Worm (Caenorhabditis elegans) whole organism, young adult: ENCODE results near the gene endu-2.
A peak's percentile ranks its signal among the peaks of the same experiment; 100 is the strongest.

ENCODE experiments used
- B0019.2 ChIP-seq: fragments of 200-800 bp; sonication (Bioruptor generic); conservative IDR thresholded peaks from 2 replicates; pipeline ENCODE4 v1.3.6; 2022; ENCODE audit warnings: missing genetic modification reagents, missing genetic modification characterization, missing compliant biosample characterization
- B0261.1 ChIP-seq: sonication (generic microtip); optimal IDR thresholded peaks from 2 replicates; lab custom pipeline; 2016; ENCODE audit warnings: mild to moderate bottlenecking, missing genetic modification characterization, moderate library complexity, missing compliant biosample characterization
- C17E4.6 ChIP-seq: fragments of 200-800 bp; sonication (Bioruptor generic); IDR thresholded peaks from 2 replicates; pipeline ENCODE4 v1.3.6; 2022; ENCODE audit warnings: missing genetic modification reagents, missing genetic modification characterization, missing compliant biosample characterization
- F33H1.4 ChIP-seq: fragments of 200-800 bp; sonication (Bioruptor generic); IDR thresholded peaks from 2 replicates; pipeline ENCODE4 v1.3.6; 2022; ENCODE audit warnings: missing genetic modification reagents, missing genetic modification characterization, missing compliant biosample characterization
- F57C9.4 ChIP-seq: sonication (generic microtip); optimal IDR thresholded peaks from 2 replicates; lab custom pipeline; 2017; ENCODE audit warnings: mild to moderate bottlenecking, missing genetic modification characterization, missing compliant biosample characterization
- T07F8.4 ChIP-seq: sonication (generic microtip); optimal IDR thresholded peaks from 2 replicates; lab custom pipeline; 2016; ENCODE audit warnings: mild to moderate bottlenecking, missing genetic modification characterization, moderate library complexity, missing compliant biosample characterization
- Y95B8A.8 ChIP-seq: fragments of 200-800 bp; sonication (Bioruptor generic); IDR thresholded peaks from 2 replicates; pipeline ENCODE4 v1.3.6; 2022; ENCODE audit warnings: missing genetic modification reagents, missing genetic modification characterization, missing compliant biosample characterization
- atf-7 ChIP-seq: sonication (generic microtip); optimal IDR thresholded peaks from 2 replicates; lab custom pipeline; 2017; ENCODE audit warnings: mild to moderate bottlenecking, missing genetic modification characterization, missing compliant biosample characterization
- athp-1 ChIP-seq: sonication (generic microtip); optimal IDR thresholded peaks from 2 replicates; lab custom pipeline; 2017; ENCODE audit warnings: mild to moderate bottlenecking, missing genetic modification characterization, missing compliant biosample characterization
- ccch-3 ChIP-seq: fragments of 200-800 bp; sonication (Bioruptor generic); optimal IDR thresholded peaks from 2 replicates; lab custom pipeline; 2018; ENCODE audit warnings: mild to moderate bottlenecking, missing genetic modification characterization, missing compliant biosample characterization
- cebp-1 ChIP-seq, 2 experiments: fragments of 200-800 bp in 1 of 2; sonication (Bioruptor generic) in 1 of 2; sonication (generic microtip) in 1 of 2; IDR thresholded peaks in 1 of 2; optimal IDR thresholded peaks in 1 of 2; 2 replicates each; pipeline versions ENCODE4 v1.3.6 to Lab custom; 2017 to 2022; ENCODE audit warnings: missing compliant biosample characterization in 2 of 2, missing genetic modification characterization in 2 of 2, mild to moderate bottlenecking in 1 of 2, missing genetic modification reagents in 1 of 2, moderate library complexity in 1 of 2
- ceh-40 ChIP-seq: fragments of 200-800 bp; sonication (Bioruptor generic); IDR thresholded peaks from 2 replicates; pipeline ENCODE4 v1.3.6; 2022; ENCODE audit warnings: missing genetic modification characterization, missing compliant biosample characterization
- ceh-58 ChIP-seq: fragments of 200-800 bp; sonication (Bioruptor generic); IDR thresholded peaks from 2 replicates; pipeline ENCODE4 v1.3.6; 2022; ENCODE audit warnings: missing genetic modification characterization, missing compliant biosample characterization
- chd-7 ChIP-seq: sonication (generic microtip); optimal IDR thresholded peaks from 2 replicates; lab custom pipeline; 2016; ENCODE audit warnings: mild to moderate bottlenecking, missing genetic modification characterization, moderate library complexity, missing compliant biosample characterization
- dpff-1 ChIP-seq: sonication (generic microtip); optimal IDR thresholded peaks from 2 replicates; lab custom pipeline; 2017; ENCODE audit warnings: mild to moderate bottlenecking, missing genetic modification characterization, missing compliant biosample characterization
- ets-4 ChIP-seq: fragments of 200-800 bp; sonication (Bioruptor generic); optimal IDR thresholded peaks from 2 replicates; lab custom pipeline; 2018; ENCODE audit warnings: mild to moderate bottlenecking, missing genetic modification characterization, missing compliant biosample characterization
- gei-17 ChIP-seq: fragments of 200-800 bp; sonication (Bioruptor generic); optimal IDR thresholded peaks from 2 replicates; lab custom pipeline; 2018; ENCODE audit warnings: mild to moderate bottlenecking, missing genetic modification characterization, missing compliant biosample characterization
- hmg-1.2 ChIP-seq: fragments of 200-800 bp; sonication (Bioruptor generic); IDR thresholded peaks from 2 replicates; pipeline ENCODE4 v1.3.6; 2022; ENCODE audit warnings: missing genetic modification reagents, missing genetic modification characterization, missing compliant biosample characterization
- lag-1 ChIP-seq: fragments of 200-800 bp; sonication (Bioruptor generic); IDR thresholded peaks from 2 replicates; pipeline ENCODE4 v1.3.6; 2022; ENCODE audit warnings: missing genetic modification reagents, missing genetic modification characterization, missing compliant biosample characterization
- let-526 ChIP-seq: fragments of 200-800 bp; sonication (Bioruptor generic); IDR thresholded peaks from 2 replicates; pipeline ENCODE4 v1.3.6; 2022; ENCODE audit warnings: missing genetic modification reagents, missing genetic modification characterization, missing compliant biosample characterization
- lin-26 ChIP-seq: fragments of 200-800 bp; sonication (Bioruptor generic); IDR thresholded peaks from 2 replicates; pipeline ENCODE4 v1.3.6; 2022; ENCODE audit warnings: missing genetic modification reagents, missing genetic modification characterization, missing compliant biosample characterization
- lin-40 ChIP-seq: sonication (generic microtip); optimal IDR thresholded peaks from 2 replicates; lab custom pipeline; 2016; ENCODE audit warnings: missing genetic modification characterization, mild to moderate bottlenecking, missing compliant biosample characterization, missing genotype, missing genetic modification reagents
- lin-54 ChIP-seq: fragments of 200-800 bp; sonication (Bioruptor generic); optimal IDR thresholded peaks from 2 replicates; lab custom pipeline; 2018; ENCODE audit warnings: mild to moderate bottlenecking, missing genetic modification characterization, missing compliant biosample characterization
- lir-1 ChIP-seq: fragments of 200-800 bp; sonication (Bioruptor generic); conservative IDR thresholded peaks from 2 replicates; pipeline ENCODE4 v1.3.6; 2022; ENCODE audit warnings: missing genetic modification reagents, missing genetic modification characterization, missing compliant biosample characterization
- madf-10 ChIP-seq: sonication (generic microtip); optimal IDR thresholded peaks from 2 replicates; lab custom pipeline; 2016; ENCODE audit warnings: mild to moderate bottlenecking, missing genetic modification characterization, missing compliant biosample characterization
- madf-6 ChIP-seq: fragments of 200-800 bp; sonication (Bioruptor generic); IDR thresholded peaks from 2 replicates; pipeline ENCODE4 v1.3.6; 2022; ENCODE audit warnings: missing genetic modification reagents, missing genetic modification characterization, missing compliant biosample characterization
- madf-8 ChIP-seq: fragments of 200-800 bp; sonication (Bioruptor generic); conservative IDR thresholded peaks from 2 replicates; pipeline ENCODE4 v1.3.6; 2022; ENCODE audit warnings: missing genetic modification reagents, missing genetic modification characterization, missing compliant biosample characterization
- mxl-1 ChIP-seq: sonication (generic microtip); optimal IDR thresholded peaks from 2 replicates; lab custom pipeline; 2016; ENCODE audit warnings: missing genetic modification characterization, missing compliant biosample characterization
- nfya-2 ChIP-seq: fragments of 200-800 bp; sonication (Bioruptor generic); IDR thresholded peaks from 2 replicates; pipeline ENCODE4 v1.3.6; 2022; ENCODE audit warnings: missing genetic modification reagents, missing genetic modification characterization, missing compliant biosample characterization
- nhr-80 ChIP-seq: sonication (generic microtip); optimal IDR thresholded peaks from 2 replicates; lab custom pipeline; 2016; ENCODE audit warnings: missing genetic modification characterization, missing compliant biosample characterization
- nhr-90 ChIP-seq: sonication (generic microtip); optimal IDR thresholded peaks from 2 replicates; lab custom pipeline; 2016; ENCODE audit warnings: missing genotype, mild to moderate bottlenecking, missing genetic modification characterization, missing compliant biosample characterization
- pbrm-1 ChIP-seq: fragments of 200-800 bp; sonication (Bioruptor generic); IDR thresholded peaks from 2 replicates; pipeline ENCODE4 v1.3.6; 2022; ENCODE audit warnings: missing genetic modification reagents, missing genetic modification characterization, missing compliant biosample characterization
- pha-4 ChIP-seq: fragments of 150-350 bp; sonication (generic microtip); optimal IDR thresholded peaks from 2 replicates; lab custom pipeline; 2014; ENCODE audit warnings: missing biosample characterization, missing genetic modification reagents, missing genetic modification characterization
- rec-8 ChIP-seq, 2 experiments: sonication (generic microtip); optimal IDR thresholded peaks; 2 replicates each; lab custom pipeline; 2016; ENCODE audit warnings: mild to moderate bottlenecking in 2 of 2, missing genetic modification characterization in 2 of 2, missing genetic modification reagents in 2 of 2, missing genotype in 2 of 2, missing biosample characterization in 1 of 2, missing compliant biosample characterization in 1 of 2, moderate library complexity in 1 of 2
- rpc-1 ChIP-seq, 2 experiments: fragments of 150-350 bp in 1 of 2; sonication (generic microtip) in 1 of 2; optimal IDR thresholded peaks; 2 replicates each; lab custom pipeline; 2014 to 2018; ENCODE audit warnings: missing biosample characterization in 1 of 2, missing genetic modification characterization in 1 of 2, missing genetic modification reagents in 1 of 2, missing genotype in 1 of 2
- sptf-2 ChIP-seq: fragments of 200-800 bp; sonication (Bioruptor generic); optimal IDR thresholded peaks from 2 replicates; lab custom pipeline; 2018; ENCODE audit warnings: mild to moderate bottlenecking, missing genetic modification characterization, missing compliant biosample characterization
- tbp1 ChIP-seq: fragments of 200-800 bp; sonication (Bioruptor generic); optimal IDR thresholded peaks from 2 replicates; lab custom pipeline; 2018; ENCODE audit warnings: mild to moderate bottlenecking, missing genetic modification characterization, missing compliant biosample characterization
- unc-130 ChIP-seq: sonication (generic microtip); optimal IDR thresholded peaks from 2 replicates; lab custom pipeline; 2016; ENCODE audit warnings: missing genetic modification reagents, missing genetic modification characterization, missing compliant biosample characterization
- unc-62 ChIP-seq: fragments of 150-350 bp; optimal IDR thresholded peaks from 2 replicates; lab custom pipeline; 2014; ENCODE audit warnings: missing biosample characterization, missing genetic modification reagents, missing genetic modification characterization
- xnd-1 ChIP-seq: sonication (generic microtip); optimal IDR thresholded peaks from 2 replicates; lab custom pipeline; 2016; ENCODE audit warnings: missing genotype, missing genetic modification reagents, missing genetic modification characterization, missing compliant biosample characterization
- zfh-2 ChIP-seq: fragments of 200-800 bp; sonication (Bioruptor generic); conservative IDR thresholded peaks from 2 replicates; pipeline ENCODE4 v1.3.6; 2022; ENCODE audit warnings: missing genetic modification reagents, missing genetic modification characterization, missing compliant biosample characterization
- ztf-26 ChIP-seq: sonication (generic microtip); optimal IDR thresholded peaks from 2 replicates; lab custom pipeline; 2017; ENCODE audit warnings: missing genetic modification characterization, missing compliant biosample characterization

The endu-2 gene

DNA sequence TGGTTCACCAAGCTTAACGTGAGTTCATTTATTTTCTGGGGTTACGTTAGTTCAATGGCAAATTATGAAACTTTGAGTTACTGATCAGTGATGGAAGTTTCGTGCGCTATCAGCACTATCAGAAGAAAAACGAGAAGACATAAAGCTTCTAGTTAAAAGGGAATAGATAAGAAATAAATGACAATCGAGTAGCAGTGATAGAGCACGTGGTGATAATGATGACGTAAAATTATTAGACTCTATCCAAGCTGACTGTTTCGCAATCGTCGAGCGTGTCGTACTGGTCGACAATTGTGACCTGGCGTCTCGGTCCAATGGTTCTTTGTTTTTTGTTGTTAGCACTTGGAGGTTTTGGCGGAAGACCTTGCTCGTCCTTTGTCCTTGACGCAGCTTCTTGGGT, 1.0 kb downstream of the endu-2 start (continued):
- TF ChIP-seq ztf-26 (tag; lab: Kevin White, UChicago) (no peak), chd-7 (no peak), unc-130 (GFP tag; lab: Kevin White, UChicago) (no peak), C17E4.6 (GFP tag; lab: Robert Waterston, UW) (no peak), zfh-2 (GFP tag; lab: Robert Waterston, UW) (no peak), unc-62 (peak; percentile 75), B0019.2 (GFP tag; lab: Robert Waterston, UW) (no peak), madf-10 (tag; lab: Kevin White, UChicago) (no peak), lin-54 (GFP tag; lab: Kevin White, UChicago) (no peak), ccch-3 (GFP tag; lab: Kevin White, UChicago) (no peak), nhr-80 (peak; percentile 93), ets-4 (peak; percentile 65), lin-40 (tag; lab: Kevin White, UChicago) (no peak), lir-1 (no peak), ceh-40 (GFP tag; lab: Robert Waterston, UW) (no peak), cebp-1 (GFP tag; IDR thresholded peaks at IDR 0.05; lab: Robert Waterston, UW) (peak; percentile 90), cebp-1 (tag; optimal IDR thresholded peaks at IDR 0.05; lab: Kevin White, UChicago) (peak; percentile 94), athp-1 (tag; lab: Kevin White, UChicago) (no peak), mxl-1 (tag; lab: Kevin White, UChicago) (no peak), F33H1.4 (GFP tag; lab: Robert Waterston, UW) (no peak), T07F8.4 (tag; lab: Kevin White, UChicago) (no peak), Y95B8A.8 (GFP tag; lab: Robert Waterston, UW) (no peak), lin-26 (GFP tag; lab: Robert Waterston, UW) (no peak), madf-8 (no peak), gei-17 (GFP tag; lab: Kevin White, UChicago) (no peak), madf-6 (GFP tag; lab: Robert Waterston, UW) (no peak), B0261.1 (tag; lab: Kevin White, UChicago) (no peak), lag-1 (no peak), hmg-1.2 (GFP tag; lab: Robert Waterston, UW) (no peak), pbrm-1 (no peak), let-526 (GFP tag; lab: Robert Waterston, UW) (peak; percentile 70; the same call in 1 of the 2 replicates), nhr-90 (tag; lab: Kevin White, UChicago) (peak; percentile 15), ceh-58 (GFP tag; lab: Robert Waterston, UW) (no peak), tbp1 (peak; percentile 25), rec-8 (tag; optimal IDR thresholded peaks at IDR 0.05; lab: Kevin White, UChicago) (no peak), rpc-1 (optimal IDR thresholded peaks at IDR 0.05; lab: Kevin White, UChicago) (no peak), rpc-1 (tag; optimal IDR thresholded peaks at IDR 0.05; lab: Kevin White, UChicago) (no peak), pha-4 (tag; lab: Kevin White, UChicago) (peak; percentile 31), nfya-2 (GFP tag; lab: Robert Waterston, UW) (no peak), xnd-1 (tag; lab: Kevin White, UChicago) (no peak), dpff-1 (tag; lab: Kevin White, UChicago) (no peak), F57C9.4 (tag; lab: Kevin White, UChicago) (no peak), atf-7 (tag; lab: Kevin White, UChicago) (peak; percentile 68), sptf-2 (GFP tag; lab: Kevin White, UChicago) (no peak)
